Worm (Caenorhabditis elegans): ENCODE results near the gene vps-16.

Gene vps-16

DNA sequence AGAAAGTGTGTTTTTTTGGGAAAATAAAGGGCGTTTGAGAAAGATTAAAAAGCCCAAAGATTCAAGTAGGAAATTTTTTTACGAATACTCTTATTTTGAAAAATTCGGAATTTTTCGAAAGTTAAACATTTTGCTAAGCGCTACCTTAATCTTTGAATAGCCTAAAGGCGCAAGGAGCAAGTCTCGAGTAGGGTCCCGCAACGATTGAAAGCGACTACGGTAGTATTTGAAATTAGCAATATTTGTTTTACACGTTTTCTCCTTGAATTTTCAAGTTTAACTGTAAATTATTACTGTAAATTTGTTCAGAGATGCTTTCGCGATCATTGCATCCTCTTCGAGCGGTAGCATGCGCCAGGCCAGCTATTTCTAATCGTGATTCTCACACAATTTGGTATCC, 31.9 kb downstream of the vps-16 start, which contains the start of gene nduf-2.2:
TSS of gene nduf-2.2 (plus strand) at position 310 of the 400 bp plus-strand sequence.
- no peak for TF ChIP-seq T22C8.4 (GFP tag; IDR thresholded peaks at IDR 0.05)
- TF ChIP-seq flt-1 (GFP tag; IDR thresholded peaks at IDR 0.05) = no peak
- TF ChIP-seq ztf-29 (GFP tag; IDR thresholded peaks at IDR 0.05) = no peak
- TF ChIP-seq ztf-23 (GFP tag; IDR thresholded peaks at IDR 0.05) = no peak
- no peak for TF ChIP-seq med-1 (GFP tag; optimal IDR thresholded peaks at IDR 0.05; ENCODE audit: insufficient read depth)
- TF ChIP-seq ref-1 (GFP tag; conservative IDR thresholded peaks at IDR 0.05) = no peak
- no peak for TF ChIP-seq tab-1 (GFP tag; IDR thresholded peaks at IDR 0.05)
- no peak for TF ChIP-seq klf-2 (GFP tag; conservative IDR thresholded peaks at IDR 0.05)

ce11 chrIII:6467005-6467404, 34.0 kb downstream of the vps-16 start, which contains the start of gene T26A5.2:
Gene T26A5.2 (plus strand): TSS chrIII:6467305.
- TF ChIP-seq flt-1 (GFP tag; IDR thresholded peaks at IDR 0.05) (no peak), cog-1 (tag; optimal IDR thresholded peaks at IDR 0.05) (no peak), T22C8.4 (GFP tag; IDR thresholded peaks at IDR 0.05) (no peak), klf-2 (GFP tag; conservative IDR thresholded peaks at IDR 0.05) (no peak), ref-1 (GFP tag; conservative IDR thresholded peaks at IDR 0.05) (no peak), ztf-23 (GFP tag; IDR thresholded peaks at IDR 0.05) (no peak), ztf-29 (GFP tag; IDR thresholded peaks at IDR 0.05) (no peak), med-1 (GFP tag; optimal IDR thresholded peaks at IDR 0.05; ENCODE audit: insufficient read depth) (no peak)

- TF ChIP-seq ztf-23 (GFP tag; IDR thresholded peaks at IDR 0.05) (no peak), ref-1 (GFP tag; conservative IDR thresholded peaks at IDR 0.05) (no peak), tab-1 (GFP tag; IDR thresholded peaks at IDR 0.05) (no peak), ztf-29 (GFP tag; IDR thresholded peaks at IDR 0.05) (no peak), cog-1 (tag; optimal IDR thresholded peaks at IDR 0.05) (no peak), klf-2 (GFP tag; conservative IDR thresholded peaks at IDR 0.05) (no peak), flt-1 (GFP tag; IDR thresholded peaks at IDR 0.05) (no peak), med-1 (GFP tag; optimal IDR thresholded peaks at IDR 0.05; ENCODE audit: insufficient read depth) (no peak), T22C8.4 (GFP tag; IDR thresholded peaks at IDR 0.05) (no peak)
Observed at ce11 chrIII:6471451-6471850, 38.4 kb downstream of the vps-16 start, which contains the start of gene wht-6. Gene wht-6 (plus strand): TSS chrIII:6471751.

- TF ChIP-seq tab-1 (GFP tag; IDR thresholded peaks at IDR 0.05) (no peak), med-1 (GFP tag; optimal IDR thresholded peaks at IDR 0.05; ENCODE audit: insufficient read depth) (no peak), ref-1 (GFP tag; conservative IDR thresholded peaks at IDR 0.05) (no peak), T22C8.4 (GFP tag; IDR thresholded peaks at IDR 0.05) (no peak), ztf-29 (GFP tag; IDR thresholded peaks at IDR 0.05) (no peak), klf-2 (GFP tag; conservative IDR thresholded peaks at IDR 0.05) (no peak), flt-1 (GFP tag; IDR thresholded peaks at IDR 0.05) (no peak), ztf-23 (GFP tag; IDR thresholded peaks at IDR 0.05) (no peak), cog-1 (tag; optimal IDR thresholded peaks at IDR 0.05) (no peak)
Observed at ce11 chrIII:6476380-6476779, 43.3 kb downstream of the vps-16 start.

- TF ChIP-seq ztf-23 (GFP tag; IDR thresholded peaks at IDR 0.05) (no peak), ztf-29 (GFP tag; IDR thresholded peaks at IDR 0.05) (no peak), tab-1 (GFP tag; IDR thresholded peaks at IDR 0.05) (no peak), flt-1 (GFP tag; IDR thresholded peaks at IDR 0.05) (no peak), ref-1 (GFP tag; conservative IDR thresholded peaks at IDR 0.05) (no peak)
Observed at ce11 chrIII:6478256-6479004, 45.4 kb downstream of the vps-16 start, which contains the start of gene zip-8. Gene zip-8 (plus strand): TSS chrIII:6478955.

DNA sequence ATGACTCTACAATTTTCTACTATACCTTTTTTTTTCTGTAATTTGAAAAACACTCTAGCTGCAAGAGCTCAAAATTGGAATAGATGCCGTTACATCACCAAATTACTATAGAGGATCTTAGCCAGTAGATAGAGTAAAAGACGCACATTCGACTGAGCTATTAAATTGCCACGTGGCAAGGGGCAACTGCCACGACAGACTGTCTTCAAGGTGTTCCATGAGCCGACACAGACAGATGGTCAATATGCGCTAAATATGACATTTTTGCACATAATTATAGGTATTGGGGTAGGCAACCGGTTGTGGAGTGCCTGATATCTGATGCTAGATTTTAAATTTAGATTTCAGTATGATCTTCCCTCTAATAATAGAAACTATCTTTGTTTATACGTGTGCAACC, 46.4 kb downstream of the vps-16 start:
- TF ChIP-seq cog-1 (tag; optimal IDR thresholded peaks at IDR 0.05) = no peak
- no peak for TF ChIP-seq med-1 (GFP tag; optimal IDR thresholded peaks at IDR 0.05; ENCODE audit: insufficient read depth)
- TF ChIP-seq tab-1 (GFP tag; IDR thresholded peaks at IDR 0.05) = no peak

ce11 chrIII:6482918-6483317, 49.9 kb downstream of the vps-16 start, which contains the start of gene chtb-2:
Gene chtb-2 (plus strand): TSS chrIII:6483218.
- no peak for TF ChIP-seq ref-1 (GFP tag; conservative IDR thresholded peaks at IDR 0.05)
- no peak for TF ChIP-seq flt-1 (GFP tag; IDR thresholded peaks at IDR 0.05)
- no peak for TF ChIP-seq tab-1 (GFP tag; IDR thresholded peaks at IDR 0.05)
- no peak for TF ChIP-seq klf-2 (GFP tag; conservative IDR thresholded peaks at IDR 0.05)
- no peak for TF ChIP-seq ztf-29 (GFP tag; IDR thresholded peaks at IDR 0.05)
- TF ChIP-seq med-1 (GFP tag; optimal IDR thresholded peaks at IDR 0.05; ENCODE audit: insufficient read depth) = no peak
- TF ChIP-seq ztf-23 (GFP tag; IDR thresholded peaks at IDR 0.05) = no peak
- TF ChIP-seq cog-1 (tag; optimal IDR thresholded peaks at IDR 0.05) = no peak
- no peak for TF ChIP-seq T22C8.4 (GFP tag; IDR thresholded peaks at IDR 0.05)

Measured in whole organism, midembryonic.